Worm (Caenorhabditis elegans) whole organism, young adult: Measurements from ENCODE around the gene R04B3.3.

ENCODE experiments used
- B0035.1 ChIP-seq: sonication (generic microtip); optimal IDR thresholded peaks from 2 replicates; lab custom pipeline; 2016; ENCODE audit warnings: missing genetic modification characterization, mild to moderate bottlenecking, missing compliant biosample characterization, missing genotype, missing genetic modification reagents
- B0336.3 ChIP-seq: fragments of 200-800 bp; sonication (Bioruptor generic); IDR thresholded peaks from 2 replicates; pipeline ENCODE4 v1.3.6; 2022; ENCODE audit warnings: missing genetic modification characterization, missing compliant biosample characterization
- F39B2.1 ChIP-seq: fragments of 200-800 bp; sonication (Bioruptor generic); IDR thresholded peaks from 2 replicates; pipeline ENCODE4 v1.3.6; 2022; ENCODE audit warnings: missing genetic modification reagents, missing genetic modification characterization, missing compliant biosample characterization
- F52B5.7 ChIP-seq: sonication (generic microtip); optimal IDR thresholded peaks from 2 replicates; lab custom pipeline; 2016; ENCODE audit warnings: mild to moderate bottlenecking, missing genetic modification characterization, missing compliant biosample characterization
- F55B11.4 ChIP-seq: sonication (generic microtip); optimal IDR thresholded peaks from 2 replicates; lab custom pipeline; 2016; ENCODE audit warnings: missing compliant biosample characterization, missing genetic modification characterization, borderline replicate concordance; ENCODE audit not compliant: insufficient read depth
- K11D2.4 ChIP-seq: fragments of 200-800 bp; sonication (Bioruptor generic); IDR thresholded peaks from 2 replicates; pipeline ENCODE4 v1.3.6; 2022; ENCODE audit warnings: missing genetic modification reagents, missing genetic modification characterization, missing compliant biosample characterization
- attf-5 ChIP-seq: fragments of 200-800 bp; sonication (Bioruptor generic); optimal IDR thresholded peaks from 2 replicates; lab custom pipeline; 2018; ENCODE audit warnings: mild to moderate bottlenecking, missing genetic modification characterization, missing compliant biosample characterization
- bed-2 ChIP-seq: fragments of 200-800 bp; sonication (Bioruptor generic); IDR thresholded peaks from 2 replicates; pipeline ENCODE4 v1.3.6; 2022; ENCODE audit warnings: missing genetic modification reagents, missing genetic modification characterization, missing compliant biosample characterization
- cebp-1 ChIP-seq, 2 experiments: fragments of 200-800 bp in 1 of 2; sonication (Bioruptor generic) in 1 of 2; sonication (generic microtip) in 1 of 2; IDR thresholded peaks in 1 of 2; optimal IDR thresholded peaks in 1 of 2; 2 replicates each; pipeline versions ENCODE4 v1.3.6 to Lab custom; 2017 to 2022; ENCODE audit warnings: missing compliant biosample characterization in 2 of 2, missing genetic modification characterization in 2 of 2, mild to moderate bottlenecking in 1 of 2, missing genetic modification reagents in 1 of 2, moderate library complexity in 1 of 2
- ceh-79 ChIP-seq: sonication (generic microtip); optimal IDR thresholded peaks from 2 replicates; lab custom pipeline; 2017; ENCODE audit warnings: mild to moderate bottlenecking, missing genetic modification characterization, missing compliant biosample characterization
- dox-1 ChIP-seq: fragments of 200-800 bp; sonication (Bioruptor generic); IDR thresholded peaks from 2 replicates; pipeline ENCODE4 v1.3.6; 2022; ENCODE audit warnings: missing genetic modification reagents, missing genetic modification characterization, missing compliant biosample characterization
- gei-17 ChIP-seq: fragments of 200-800 bp; sonication (Bioruptor generic); optimal IDR thresholded peaks from 2 replicates; lab custom pipeline; 2018; ENCODE audit warnings: mild to moderate bottlenecking, missing genetic modification characterization, missing compliant biosample characterization
- lin-35 ChIP-seq, 3 experiments: fragments of 150-350 bp in 2 of 3; sonication (generic microtip) in 1 of 3; optimal IDR thresholded peaks; 2 replicates each; lab custom pipeline; 2014 to 2018; ENCODE audit warnings: missing biosample characterization in 3 of 3, missing genetic modification characterization in 3 of 3, missing genetic modification reagents in 3 of 3
- lin-40 ChIP-seq: sonication (generic microtip); optimal IDR thresholded peaks from 2 replicates; lab custom pipeline; 2016; ENCODE audit warnings: missing genetic modification characterization, mild to moderate bottlenecking, missing compliant biosample characterization, missing genotype, missing genetic modification reagents
- madf-8 ChIP-seq: fragments of 200-800 bp; sonication (Bioruptor generic); conservative IDR thresholded peaks from 2 replicates; pipeline ENCODE4 v1.3.6; 2022; ENCODE audit warnings: missing genetic modification reagents, missing genetic modification characterization, missing compliant biosample characterization
- mel-28 ChIP-seq: sonication (generic microtip); optimal IDR thresholded peaks from 2 replicates; lab custom pipeline; 2016; ENCODE audit warnings: borderline replicate concordance, mild to moderate bottlenecking, missing genetic modification characterization, missing compliant biosample characterization
- mxl-1 ChIP-seq: sonication (generic microtip); optimal IDR thresholded peaks from 2 replicates; lab custom pipeline; 2016; ENCODE audit warnings: missing genetic modification characterization, missing compliant biosample characterization
- nfya-2 ChIP-seq: fragments of 200-800 bp; sonication (Bioruptor generic); IDR thresholded peaks from 2 replicates; pipeline ENCODE4 v1.3.6; 2022; ENCODE audit warnings: missing genetic modification reagents, missing genetic modification characterization, missing compliant biosample characterization
- nfyb-1 ChIP-seq: fragments of 200-800 bp; sonication (Bioruptor generic); IDR thresholded peaks from 2 replicates; pipeline ENCODE4 v1.3.6; 2022; ENCODE audit warnings: missing genetic modification reagents, missing genetic modification characterization, missing compliant biosample characterization
- nhr-179 ChIP-seq: sonication (generic microtip); optimal IDR thresholded peaks from 2 replicates; lab custom pipeline; 2016; ENCODE audit warnings: mild to moderate bottlenecking, missing genetic modification characterization, missing compliant biosample characterization
- nhr-80 ChIP-seq: sonication (generic microtip); optimal IDR thresholded peaks from 2 replicates; lab custom pipeline; 2016; ENCODE audit warnings: missing genetic modification characterization, missing compliant biosample characterization
- pha-4 ChIP-seq: fragments of 150-350 bp; sonication (generic microtip); optimal IDR thresholded peaks from 2 replicates; lab custom pipeline; 2014; ENCODE audit warnings: missing biosample characterization, missing genetic modification reagents, missing genetic modification characterization
- rpc-1 ChIP-seq, 2 experiments: fragments of 150-350 bp in 1 of 2; sonication (generic microtip) in 1 of 2; optimal IDR thresholded peaks; 2 replicates each; lab custom pipeline; 2014 to 2018; ENCODE audit warnings: missing biosample characterization in 1 of 2, missing genetic modification characterization in 1 of 2, missing genetic modification reagents in 1 of 2, missing genotype in 1 of 2
- sdz-38 ChIP-seq: sonication (generic microtip); optimal IDR thresholded peaks from 2 replicates; lab custom pipeline; 2016; ENCODE audit warnings: missing genotype, missing genetic modification characterization, missing compliant biosample characterization
- snpc-3.4 ChIP-seq: sonication (generic microtip); optimal IDR thresholded peaks from 2 replicates; lab custom pipeline; 2017; ENCODE audit warnings: missing genetic modification characterization, mild to moderate bottlenecking, missing compliant biosample characterization, antibody characterized with exemption, moderate library complexity, missing genotype, missing genetic modification reagents
- tlf-1 ChIP-seq: fragments of 200-800 bp; sonication (Bioruptor generic); optimal IDR thresholded peaks from 2 replicates; lab custom pipeline; 2018; ENCODE audit warnings: mild to moderate bottlenecking, missing genetic modification characterization, missing compliant biosample characterization
- unc-62 ChIP-seq: fragments of 150-350 bp; optimal IDR thresholded peaks from 2 replicates; lab custom pipeline; 2014; ENCODE audit warnings: missing biosample characterization, missing genetic modification reagents, missing genetic modification characterization
- xnd-1 ChIP-seq: sonication (generic microtip); optimal IDR thresholded peaks from 2 replicates; lab custom pipeline; 2016; ENCODE audit warnings: missing genotype, missing genetic modification reagents, missing genetic modification characterization, missing compliant biosample characterization
- zim-3 ChIP-seq: sonication (generic microtip); optimal IDR thresholded peaks from 2 replicates; lab custom pipeline; 2017; ENCODE audit warnings: mild to moderate bottlenecking, missing genetic modification characterization, moderate library complexity, missing compliant biosample characterization
- ztf-18 ChIP-seq: sonication (generic microtip); optimal IDR thresholded peaks from 2 replicates; lab custom pipeline; 2016; ENCODE audit warnings: missing genotype, mild to moderate bottlenecking, missing genetic modification characterization, missing compliant biosample characterization
- ztf-25 ChIP-seq: fragments of 200-800 bp; sonication (Bioruptor generic); IDR thresholded peaks from 2 replicates; pipeline ENCODE4 v1.3.6; 2022; ENCODE audit warnings: missing genetic modification reagents, missing genetic modification characterization, missing compliant biosample characterization
- ztf-3 ChIP-seq: fragments of 200-800 bp; sonication (Bioruptor generic); optimal IDR thresholded peaks from 2 replicates; lab custom pipeline; 2018; ENCODE audit warnings: mild to moderate bottlenecking, missing genetic modification characterization, missing compliant biosample characterization

Gene R04B3.3

DNA sequence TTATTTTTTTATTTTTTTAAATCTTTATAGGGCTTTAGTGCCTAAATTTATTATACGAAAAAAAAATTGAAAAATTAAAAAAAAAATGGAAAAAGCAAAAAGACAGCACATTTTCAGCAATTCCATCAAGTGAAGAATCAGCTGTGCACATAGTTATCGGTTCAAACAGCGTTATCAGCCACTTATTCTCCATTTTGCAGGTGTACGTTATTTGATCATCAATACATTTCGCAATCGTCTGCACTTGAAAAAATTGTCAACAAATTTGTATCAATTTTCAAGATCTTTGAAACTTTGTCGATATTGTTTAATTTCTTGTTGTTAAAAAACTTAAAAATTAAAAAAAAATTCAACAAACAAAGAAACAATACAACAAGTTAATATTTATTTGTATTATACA is 36.0 kb downstream of the R04B3.3 start:
- TF ChIP-seq nhr-179 (tag; lab: Kevin White, UChicago) (no peak), unc-62 (GFP tag; lab: Kevin White, UChicago) (no peak), rpc-1 (optimal IDR thresholded peaks at IDR 0.05; lab: Kevin White, UChicago) (no peak), rpc-1 (tag; optimal IDR thresholded peaks at IDR 0.05; lab: Kevin White, UChicago) (no peak), nhr-80 (tag; lab: Kevin White, UChicago) (peak; percentile 67), pha-4 (peak; percentile 44), bed-2 (GFP tag; lab: Robert Waterston, UW) (no peak), madf-8 (GFP tag; lab: Robert Waterston, UW) (no peak), cebp-1 (GFP tag; IDR thresholded peaks at IDR 0.05; lab: Robert Waterston, UW) (peak; percentile 92), cebp-1 (tag; optimal IDR thresholded peaks at IDR 0.05; lab: Kevin White, UChicago) (peak; percentile 95), F52B5.7 (no peak), ztf-25 (GFP tag; lab: Robert Waterston, UW) (no peak), gei-17 (GFP tag; lab: Kevin White, UChicago) (no peak)

DNA sequence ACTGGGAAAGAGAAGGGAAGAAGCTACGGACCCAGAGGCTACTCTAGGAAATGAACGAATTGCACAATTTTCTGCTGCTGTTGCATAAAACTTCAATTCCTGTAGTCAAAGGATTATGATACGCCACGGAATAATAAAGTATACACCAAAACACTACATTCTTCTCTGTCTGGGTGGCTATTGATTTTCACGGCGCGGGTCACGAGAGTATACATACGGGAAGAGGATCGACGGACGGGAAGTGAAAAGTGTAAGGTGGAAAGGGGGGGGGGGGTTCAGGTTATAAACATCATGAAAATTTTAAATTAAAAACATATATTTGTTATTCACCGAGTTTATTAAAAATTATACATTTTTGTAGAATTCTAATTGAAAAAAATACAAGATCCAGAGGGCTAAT is 36.5 kb downstream of the R04B3.3 start:
- TF ChIP-seq lin-40 (tag; lab: Kevin White, UChicago) = no peak
- TF ChIP-seq attf-5 (GFP tag; lab: Kevin White, UChicago) = no peak
- TF ChIP-seq nfya-2 = no peak
- TF ChIP-seq tlf-1 (GFP tag; lab: Kevin White, UChicago) = no peak
- TF ChIP-seq nfyb-1 (GFP tag; lab: Robert Waterston, UW) = no peak
- no peak for TF ChIP-seq zim-3 (tag; lab: Kevin White, UChicago)
- TF ChIP-seq lin-35 (GFP tag; optimal IDR thresholded peaks at IDR 0.05; lab: Kevin White, UChicago) = no peak
- TF ChIP-seq dox-1 (GFP tag; lab: Robert Waterston, UW) = no peak
- TF ChIP-seq mxl-1 (tag; lab: Kevin White, UChicago) = no peak
- no peak for TF ChIP-seq sdz-38 (tag; lab: Kevin White, UChicago)

DNA sequence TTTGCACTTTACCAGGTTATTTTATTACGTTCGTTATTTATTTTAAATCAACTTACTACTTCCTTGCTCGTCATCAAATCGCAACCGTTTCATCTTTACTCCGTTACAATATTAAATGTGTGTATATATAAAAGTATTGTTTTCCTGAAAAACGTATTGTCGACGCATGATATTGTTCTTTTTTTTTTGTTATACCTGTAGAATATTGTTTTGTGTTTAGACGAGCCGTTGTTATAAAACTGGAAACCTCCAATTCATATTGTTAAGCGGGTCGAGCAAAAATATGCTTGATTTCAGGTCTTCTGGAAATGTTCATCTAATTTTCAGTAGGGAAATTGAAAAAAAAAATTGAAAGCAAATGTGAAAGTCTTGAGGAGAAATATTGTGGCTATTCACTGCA is 36.9 kb downstream of the R04B3.3 start, which contains the start of gene gid-2:
gid-2 (minus strand) TSS at position 101 of the 400 bp plus-strand sequence.
- no peak for TF ChIP-seq B0035.1 (tag; lab: Kevin White, UChicago)
- TF ChIP-seq ztf-18 (tag; lab: Kevin White, UChicago) = no peak
- TF ChIP-seq K11D2.4 = no peak
- TF ChIP-seq F39B2.1 = no peak
- TF ChIP-seq F55B11.4 = no peak
- no peak for TF ChIP-seq ceh-79 (tag; lab: Kevin White, UChicago)
- TF ChIP-seq mel-28 (tag; lab: Kevin White, UChicago) = no peak
- no peak for TF ChIP-seq nhr-179 (tag; lab: Kevin White, UChicago)

DNA sequence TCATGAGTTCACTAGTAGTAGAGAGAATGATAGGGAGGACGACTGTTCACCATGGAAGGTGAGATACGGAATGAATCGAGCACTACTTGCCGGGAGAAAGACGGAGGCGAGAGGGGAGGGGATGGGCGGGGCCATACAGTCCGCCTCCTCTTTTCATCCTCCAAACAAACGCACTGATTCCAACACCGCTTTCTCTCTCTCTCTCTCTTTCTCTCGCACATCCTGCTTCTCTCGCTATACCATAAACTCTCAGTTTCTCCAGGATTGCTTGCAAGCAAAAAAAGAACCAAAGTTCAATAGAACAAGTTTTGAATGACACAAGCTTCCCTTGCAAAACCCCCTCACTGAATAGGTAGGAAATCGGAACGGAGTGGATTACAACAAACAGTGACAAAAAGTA is 40.4 kb downstream of the R04B3.3 start:
- TF ChIP-seq snpc-3.4 (tag; lab: Kevin White, UChicago) = no peak
- TF ChIP-seq nhr-80 (tag; lab: Kevin White, UChicago) = peak; percentile 63
- no peak for TF ChIP-seq ztf-3 (GFP tag; lab: Kevin White, UChicago)
- TF ChIP-seq B0336.3 = no peak
- TF ChIP-seq xnd-1 (tag; lab: Kevin White, UChicago) = no peak

DNA sequence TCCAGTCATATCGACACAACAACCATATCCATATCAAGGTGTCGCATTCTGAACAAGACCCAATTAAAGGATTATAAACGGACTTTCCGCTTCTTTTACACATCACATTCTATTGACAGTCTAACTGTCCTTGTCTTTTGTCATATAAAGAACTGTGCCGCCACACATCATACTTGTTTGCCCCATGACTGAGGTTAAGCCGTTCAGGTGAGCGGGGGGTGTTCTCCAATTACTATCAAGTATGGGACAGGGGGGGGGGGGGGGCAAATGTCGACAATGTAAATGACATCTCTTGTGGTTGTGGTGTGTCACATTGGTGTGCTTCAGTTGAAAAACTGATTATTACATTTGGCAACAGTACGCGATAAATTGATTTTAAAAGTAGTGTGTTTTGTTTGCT is 42.0 kb downstream of the R04B3.3 start:
- TF ChIP-seq cebp-1 (GFP tag; IDR thresholded peaks at IDR 0.05; lab: Robert Waterston, UW) (no peak), cebp-1 (tag; optimal IDR thresholded peaks at IDR 0.05; lab: Kevin White, UChicago) (peak; percentile 22), lin-35 (GFP tag; optimal IDR thresholded peaks at IDR 0.05; lab: Kevin White, UChicago) (no peak), attf-5 (GFP tag; lab: Kevin White, UChicago) (no peak)
- TF ChIP-seq, all 124 proteins: peak for 1
